Fruit fly (Drosophila melanogaster): ENCODE measurements around the gene Eip75B.

Gene Eip75B

dm6 chr3L:17992598-17992997 lies 71.9 kb downstream of the Eip75B start:
- TF ChIP-seq psq (optimal IDR thresholded peaks at IDR 0.05) (no peak), h (optimal IDR thresholded peaks at IDR 0.05) (no peak), Myc (optimal IDR thresholded peaks at IDR 0.05) (no peak), Sin3A (optimal IDR thresholded peaks at IDR 0.05) (no peak), insv (optimal IDR thresholded peaks at IDR 0.05) (no peak), ttk (optimal IDR thresholded peaks at IDR 0.05) (no peak)

- TF ChIP-seq h (optimal IDR thresholded peaks at IDR 0.05) = no peak
- TF ChIP-seq ttk (optimal IDR thresholded peaks at IDR 0.05) = no peak
- TF ChIP-seq Myc (optimal IDR thresholded peaks at IDR 0.05) = no peak
- TF ChIP-seq insv (optimal IDR thresholded peaks at IDR 0.05) = no peak
- no peak for TF ChIP-seq psq (optimal IDR thresholded peaks at IDR 0.05)
- no peak for TF ChIP-seq Sin3A (optimal IDR thresholded peaks at IDR 0.05)
Observed at dm6 chr3L:17991897-17992553, 72.5 kb downstream of the Eip75B start.

- TF ChIP-seq psq (optimal IDR thresholded peaks at IDR 0.05) (no peak), Myc (optimal IDR thresholded peaks at IDR 0.05) (no peak), insv (optimal IDR thresholded peaks at IDR 0.05) (no peak), Sin3A (optimal IDR thresholded peaks at IDR 0.05) (no peak), ttk (optimal IDR thresholded peaks at IDR 0.05) (no peak), h (optimal IDR thresholded peaks at IDR 0.05) (no peak)
Observed at dm6 chr3L:17991014-17991413, 73.5 kb downstream of the Eip75B start.

dm6 chr3L:17989988-17990401 lies 74.5 kb downstream of the Eip75B start:
- TF ChIP-seq psq (optimal IDR thresholded peaks at IDR 0.05) (no peak), insv (optimal IDR thresholded peaks at IDR 0.05) (no peak), h (optimal IDR thresholded peaks at IDR 0.05) (no peak)

dm6 chr3L:17989199-17989781 lies 75.2 kb downstream of the Eip75B start:
- no peak for TF ChIP-seq ttk (optimal IDR thresholded peaks at IDR 0.05)
- TF ChIP-seq Myc (optimal IDR thresholded peaks at IDR 0.05) = no peak
- no peak for TF ChIP-seq psq (optimal IDR thresholded peaks at IDR 0.05)
- TF ChIP-seq Sin3A (optimal IDR thresholded peaks at IDR 0.05) = no peak
- TF ChIP-seq insv (optimal IDR thresholded peaks at IDR 0.05) = no peak
- TF ChIP-seq h (optimal IDR thresholded peaks at IDR 0.05) = no peak

- no peak for TF ChIP-seq insv (optimal IDR thresholded peaks at IDR 0.05)
- TF ChIP-seq Sin3A (optimal IDR thresholded peaks at IDR 0.05) = no peak
- TF ChIP-seq psq (optimal IDR thresholded peaks at IDR 0.05) = no peak
- TF ChIP-seq ttk (optimal IDR thresholded peaks at IDR 0.05) = no peak
- TF ChIP-seq Myc (optimal IDR thresholded peaks at IDR 0.05) = no peak
- peak; percentile 92 for TF ChIP-seq h (optimal IDR thresholded peaks at IDR 0.05)
Observed at dm6 chr3L:17988155-17988877, 76.2 kb downstream of the Eip75B start.

dm6 chr3L:17986411-17986826 lies 78.1 kb downstream of the Eip75B start:
- TF ChIP-seq insv (optimal IDR thresholded peaks at IDR 0.05) (no peak), Sin3A (optimal IDR thresholded peaks at IDR 0.05) (no peak), h (optimal IDR thresholded peaks at IDR 0.05) (no peak), ttk (optimal IDR thresholded peaks at IDR 0.05) (no peak), psq (optimal IDR thresholded peaks at IDR 0.05) (no peak), Myc (optimal IDR thresholded peaks at IDR 0.05) (no peak)

- TF ChIP-seq Sin3A (optimal IDR thresholded peaks at IDR 0.05) (no peak), Myc (optimal IDR thresholded peaks at IDR 0.05) (no peak), psq (optimal IDR thresholded peaks at IDR 0.05) (no peak), insv (optimal IDR thresholded peaks at IDR 0.05) (no peak), h (optimal IDR thresholded peaks at IDR 0.05) (no peak), ttk (optimal IDR thresholded peaks at IDR 0.05) (no peak)
Observed at dm6 chr3L:17985110-17985509, 79.4 kb downstream of the Eip75B start.

dm6 chr3L:17983980-17984379 lies 80.5 kb downstream of the Eip75B start:
- TF ChIP-seq Myc (optimal IDR thresholded peaks at IDR 0.05) = no peak
- no peak for TF ChIP-seq ttk (optimal IDR thresholded peaks at IDR 0.05)
- TF ChIP-seq Sin3A (optimal IDR thresholded peaks at IDR 0.05) = no peak
- TF ChIP-seq insv (optimal IDR thresholded peaks at IDR 0.05) = no peak
- no peak for TF ChIP-seq h (optimal IDR thresholded peaks at IDR 0.05)
- no peak for TF ChIP-seq psq (optimal IDR thresholded peaks at IDR 0.05)

dm6 chr3L:17981493-17981875 lies 83.0 kb downstream of the Eip75B start:
- TF ChIP-seq h (optimal IDR thresholded peaks at IDR 0.05) (no peak), ttk (optimal IDR thresholded peaks at IDR 0.05) (no peak), psq (optimal IDR thresholded peaks at IDR 0.05) (no peak), insv (optimal IDR thresholded peaks at IDR 0.05) (no peak), Myc (optimal IDR thresholded peaks at IDR 0.05) (no peak), Sin3A (optimal IDR thresholded peaks at IDR 0.05) (no peak)

dm6 chr3L:17980772-17981492 lies 83.6 kb downstream of the Eip75B start:
- TF ChIP-seq Myc (optimal IDR thresholded peaks at IDR 0.05) (no peak), ttk (optimal IDR thresholded peaks at IDR 0.05) (no peak), psq (optimal IDR thresholded peaks at IDR 0.05) (no peak), Sin3A (optimal IDR thresholded peaks at IDR 0.05) (no peak), h (optimal IDR thresholded peaks at IDR 0.05) (no peak), insv (optimal IDR thresholded peaks at IDR 0.05) (no peak)

- no peak for TF ChIP-seq insv (optimal IDR thresholded peaks at IDR 0.05)
- no peak for TF ChIP-seq h (optimal IDR thresholded peaks at IDR 0.05)
- no peak for TF ChIP-seq Sin3A (optimal IDR thresholded peaks at IDR 0.05)
- TF ChIP-seq Myc (optimal IDR thresholded peaks at IDR 0.05) = no peak
- TF ChIP-seq psq (optimal IDR thresholded peaks at IDR 0.05) = no peak
- TF ChIP-seq ttk (optimal IDR thresholded peaks at IDR 0.05) = no peak
Observed at dm6 chr3L:17979578-17979977, 84.9 kb downstream of the Eip75B start.
